Worm (Caenorhabditis elegans) whole organism, young adult: Measurements from ENCODE around the gene dyci-1.

Source experiments
- B0261.1 ChIP-seq: sonication (generic microtip); optimal IDR thresholded peaks from 2 replicates; lab custom pipeline; 2016; ENCODE audit warnings: mild to moderate bottlenecking, missing genetic modification characterization, moderate library complexity, missing compliant biosample characterization
- B0336.3 ChIP-seq: fragments of 200-800 bp; sonication (Bioruptor generic); IDR thresholded peaks from 2 replicates; pipeline ENCODE4 v1.3.6; 2022; ENCODE audit warnings: missing genetic modification characterization, missing compliant biosample characterization
- C06A6.2 ChIP-seq: fragments of 200-800 bp; sonication (Bioruptor generic); conservative IDR thresholded peaks from 2 replicates; pipeline ENCODE4 v1.3.6; 2022; ENCODE audit warnings: missing genetic modification characterization, missing compliant biosample characterization
- D2030.7 ChIP-seq: fragments of 200-800 bp; sonication (Bioruptor generic); IDR thresholded peaks from 2 replicates; pipeline ENCODE4 v1.3.6; 2022; ENCODE audit warnings: missing genetic modification reagents, missing genetic modification characterization, missing compliant biosample characterization
- F22D6.2 ChIP-seq: sonication (generic microtip); optimal IDR thresholded peaks from 2 replicates; lab custom pipeline; 2016; ENCODE audit warnings: mild to moderate bottlenecking, missing genetic modification characterization, missing compliant biosample characterization
- F39B2.1 ChIP-seq: fragments of 200-800 bp; sonication (Bioruptor generic); IDR thresholded peaks from 2 replicates; pipeline ENCODE4 v1.3.6; 2022; ENCODE audit warnings: missing genetic modification reagents, missing genetic modification characterization, missing compliant biosample characterization
- F57A8.1 ChIP-seq: fragments of 200-800 bp; sonication (Bioruptor generic); optimal IDR thresholded peaks from 2 replicates; lab custom pipeline; 2018; ENCODE audit warnings: mild to moderate bottlenecking, missing genetic modification characterization, moderate library complexity, missing compliant biosample characterization
- F57C9.4 ChIP-seq: sonication (generic microtip); optimal IDR thresholded peaks from 2 replicates; lab custom pipeline; 2017; ENCODE audit warnings: mild to moderate bottlenecking, missing genetic modification characterization, missing compliant biosample characterization
- K11D2.4 ChIP-seq: fragments of 200-800 bp; sonication (Bioruptor generic); IDR thresholded peaks from 2 replicates; pipeline ENCODE4 v1.3.6; 2022; ENCODE audit warnings: missing genetic modification reagents, missing genetic modification characterization, missing compliant biosample characterization
- T07F8.4 ChIP-seq: sonication (generic microtip); optimal IDR thresholded peaks from 2 replicates; lab custom pipeline; 2016; ENCODE audit warnings: mild to moderate bottlenecking, missing genetic modification characterization, moderate library complexity, missing compliant biosample characterization
- Y53F4B.3 ChIP-seq: fragments of 200-800 bp; sonication (Bioruptor generic); IDR thresholded peaks from 2 replicates; pipeline ENCODE4 v1.3.6; 2022; ENCODE audit warnings: missing genetic modification reagents, missing genetic modification characterization, missing compliant biosample characterization
- Y67H2A.10 ChIP-seq: fragments of 200-800 bp; sonication (Bioruptor generic); conservative IDR thresholded peaks from 2 replicates; pipeline ENCODE4 v1.3.6; 2022; ENCODE audit warnings: missing genetic modification reagents, missing genetic modification characterization, missing compliant biosample characterization
- aptf-2 ChIP-seq: fragments of 200-800 bp; sonication (Bioruptor generic); conservative IDR thresholded peaks from 2 replicates; pipeline ENCODE4 v1.3.6; 2022; ENCODE audit warnings: missing genetic modification reagents, missing genetic modification characterization, missing compliant biosample characterization
- athp-1 ChIP-seq: sonication (generic microtip); optimal IDR thresholded peaks from 2 replicates; lab custom pipeline; 2017; ENCODE audit warnings: mild to moderate bottlenecking, missing genetic modification characterization, missing compliant biosample characterization
- attf-6 ChIP-seq: fragments of 200-800 bp; sonication (Bioruptor generic); IDR thresholded peaks from 2 replicates; pipeline ENCODE4 v1.3.6; 2022; ENCODE audit warnings: missing genetic modification reagents, missing genetic modification characterization, missing compliant biosample characterization
- bed-1 ChIP-seq: fragments of 200-800 bp; sonication (Bioruptor generic); IDR thresholded peaks from 2 replicates; pipeline ENCODE4 v1.3.6; 2022; ENCODE audit warnings: missing genetic modification reagents, missing genetic modification characterization, missing compliant biosample characterization
- bed-2 ChIP-seq: fragments of 200-800 bp; sonication (Bioruptor generic); IDR thresholded peaks from 2 replicates; pipeline ENCODE4 v1.3.6; 2022; ENCODE audit warnings: missing genetic modification reagents, missing genetic modification characterization, missing compliant biosample characterization
- ccch-3 ChIP-seq: fragments of 200-800 bp; sonication (Bioruptor generic); optimal IDR thresholded peaks from 2 replicates; lab custom pipeline; 2018; ENCODE audit warnings: mild to moderate bottlenecking, missing genetic modification characterization, missing compliant biosample characterization
- cebp-2 ChIP-seq: fragments of 200-800 bp; sonication (Bioruptor generic); IDR thresholded peaks from 2 replicates; pipeline ENCODE4 v1.3.6; 2022; ENCODE audit warnings: missing genetic modification characterization, missing compliant biosample characterization
- ceh-100 ChIP-seq: fragments of 200-800 bp; sonication (Bioruptor generic); IDR thresholded peaks from 2 replicates; pipeline ENCODE4 v1.3.6; 2022; ENCODE audit warnings: missing genetic modification reagents, missing genetic modification characterization, missing compliant biosample characterization
- ceh-27 ChIP-seq: fragments of 200-800 bp; sonication (Bioruptor generic); optimal IDR thresholded peaks from 2 replicates; lab custom pipeline; 2018; ENCODE audit warnings: mild to moderate bottlenecking, missing genetic modification characterization, moderate library complexity, missing compliant biosample characterization
- ceh-40 ChIP-seq: fragments of 200-800 bp; sonication (Bioruptor generic); IDR thresholded peaks from 2 replicates; pipeline ENCODE4 v1.3.6; 2022; ENCODE audit warnings: missing genetic modification characterization, missing compliant biosample characterization
- ceh-91 ChIP-seq: fragments of 200-800 bp; sonication (Bioruptor generic); IDR thresholded peaks from 2 replicates; pipeline ENCODE4 v1.3.6; 2022; ENCODE audit warnings: missing genetic modification reagents, missing genetic modification characterization, missing compliant biosample characterization
- die-1 ChIP-seq: sonication (generic microtip); optimal IDR thresholded peaks from 2 replicates; lab custom pipeline; 2016; ENCODE audit warnings: missing genotype, mild to moderate bottlenecking, missing genetic modification characterization, missing compliant biosample characterization
- dox-1 ChIP-seq: fragments of 200-800 bp; sonication (Bioruptor generic); IDR thresholded peaks from 2 replicates; pipeline ENCODE4 v1.3.6; 2022; ENCODE audit warnings: missing genetic modification reagents, missing genetic modification characterization, missing compliant biosample characterization
- dpff-1 ChIP-seq: sonication (generic microtip); optimal IDR thresholded peaks from 2 replicates; lab custom pipeline; 2017; ENCODE audit warnings: mild to moderate bottlenecking, missing genetic modification characterization, missing compliant biosample characterization
- fkh-3 ChIP-seq: sonication (generic microtip); optimal IDR thresholded peaks from 2 replicates; lab custom pipeline; 2016; ENCODE audit warnings: mild to moderate bottlenecking, missing genetic modification characterization, missing compliant biosample characterization
- hlh-26 ChIP-seq: fragments of 200-800 bp; sonication (Bioruptor generic); conservative IDR thresholded peaks from 2 replicates; pipeline ENCODE4 v1.3.6; 2022; ENCODE audit warnings: missing genetic modification reagents, missing genetic modification characterization, missing compliant biosample characterization
- hsf-1 ChIP-seq: fragments of 200-800 bp; sonication (Bioruptor generic); IDR thresholded peaks from 2 replicates; pipeline ENCODE4 v1.3.6; 2022; ENCODE audit warnings: missing genetic modification reagents, missing genetic modification characterization, missing compliant biosample characterization
- lin-26 ChIP-seq: fragments of 200-800 bp; sonication (Bioruptor generic); IDR thresholded peaks from 2 replicates; pipeline ENCODE4 v1.3.6; 2022; ENCODE audit warnings: missing genetic modification reagents, missing genetic modification characterization, missing compliant biosample characterization
- lin-35 ChIP-seq, 3 experiments: fragments of 150-350 bp in 2 of 3; sonication (generic microtip) in 1 of 3; optimal IDR thresholded peaks; 2 replicates each; lab custom pipeline; 2014 to 2018; ENCODE audit warnings: missing biosample characterization in 3 of 3, missing genetic modification characterization in 3 of 3, missing genetic modification reagents in 3 of 3
- lin-40 ChIP-seq: sonication (generic microtip); optimal IDR thresholded peaks from 2 replicates; lab custom pipeline; 2016; ENCODE audit warnings: missing genetic modification characterization, mild to moderate bottlenecking, missing compliant biosample characterization, missing genotype, missing genetic modification reagents
- lin-54 ChIP-seq: fragments of 200-800 bp; sonication (Bioruptor generic); optimal IDR thresholded peaks from 2 replicates; lab custom pipeline; 2018; ENCODE audit warnings: mild to moderate bottlenecking, missing genetic modification characterization, missing compliant biosample characterization
- madf-3 ChIP-seq: fragments of 200-800 bp; sonication (Bioruptor generic); IDR thresholded peaks from 2 replicates; pipeline ENCODE4 v1.3.6; 2022; ENCODE audit warnings: missing genetic modification reagents, missing genetic modification characterization, missing compliant biosample characterization
- madf-8 ChIP-seq: fragments of 200-800 bp; sonication (Bioruptor generic); conservative IDR thresholded peaks from 2 replicates; pipeline ENCODE4 v1.3.6; 2022; ENCODE audit warnings: missing genetic modification reagents, missing genetic modification characterization, missing compliant biosample characterization
- mcd-1 ChIP-seq: fragments of 200-800 bp; sonication (Bioruptor generic); IDR thresholded peaks from 2 replicates; pipeline ENCODE4 v1.3.6; 2022; ENCODE audit warnings: missing genetic modification reagents, missing genetic modification characterization, missing compliant biosample characterization
- mel-28 ChIP-seq: sonication (generic microtip); optimal IDR thresholded peaks from 2 replicates; lab custom pipeline; 2016; ENCODE audit warnings: borderline replicate concordance, mild to moderate bottlenecking, missing genetic modification characterization, missing compliant biosample characterization
- nhr-80 ChIP-seq: sonication (generic microtip); optimal IDR thresholded peaks from 2 replicates; lab custom pipeline; 2016; ENCODE audit warnings: missing genetic modification characterization, missing compliant biosample characterization
- rcor-1 ChIP-seq: fragments of 200-800 bp; sonication (Bioruptor generic); IDR thresholded peaks from 2 replicates; pipeline ENCODE4 v1.3.6; 2022; ENCODE audit warnings: missing genetic modification reagents, missing genetic modification characterization, missing compliant biosample characterization
- sdz-38 ChIP-seq: sonication (generic microtip); optimal IDR thresholded peaks from 2 replicates; lab custom pipeline; 2016; ENCODE audit warnings: missing genotype, missing genetic modification characterization, missing compliant biosample characterization
- sea-2 ChIP-seq: fragments of 200-800 bp; sonication (Bioruptor generic); IDR thresholded peaks from 2 replicates; pipeline ENCODE4 v1.3.6; 2022; ENCODE audit warnings: missing genetic modification characterization, missing compliant biosample characterization
- snpc-1.3 ChIP-seq: sonication (generic microtip); optimal IDR thresholded peaks from 2 replicates; lab custom pipeline; 2017; ENCODE audit warnings: missing genetic modification characterization, mild to moderate bottlenecking, missing compliant biosample characterization, antibody characterized with exemption, moderate library complexity, missing genotype, missing genetic modification reagents; ENCODE audit not compliant: insufficient read depth
- tbx-9 ChIP-seq: sonication (generic microtip); optimal IDR thresholded peaks from 2 replicates; lab custom pipeline; 2016; ENCODE audit warnings: borderline replicate concordance, missing genetic modification characterization, inconsistent platforms, missing compliant biosample characterization
- tlf-1 ChIP-seq: fragments of 200-800 bp; sonication (Bioruptor generic); optimal IDR thresholded peaks from 2 replicates; lab custom pipeline; 2018; ENCODE audit warnings: mild to moderate bottlenecking, missing genetic modification characterization, missing compliant biosample characterization
- unc-62 ChIP-seq: fragments of 150-350 bp; optimal IDR thresholded peaks from 2 replicates; lab custom pipeline; 2014; ENCODE audit warnings: missing biosample characterization, missing genetic modification reagents, missing genetic modification characterization
- ztf-22 ChIP-seq: fragments of 200-800 bp; sonication (Bioruptor generic); optimal IDR thresholded peaks from 2 replicates; lab custom pipeline; 2018; ENCODE audit warnings: mild to moderate bottlenecking, missing genetic modification characterization, moderate library complexity, missing compliant biosample characterization
- ztf-25 ChIP-seq: fragments of 200-800 bp; sonication (Bioruptor generic); IDR thresholded peaks from 2 replicates; pipeline ENCODE4 v1.3.6; 2022; ENCODE audit warnings: missing genetic modification reagents, missing genetic modification characterization, missing compliant biosample characterization
- ztf-26 ChIP-seq: sonication (generic microtip); optimal IDR thresholded peaks from 2 replicates; lab custom pipeline; 2017; ENCODE audit warnings: missing genetic modification characterization, missing compliant biosample characterization
- ztf-6 ChIP-seq: fragments of 200-800 bp; sonication (Bioruptor generic); IDR thresholded peaks from 2 replicates; pipeline ENCODE4 v1.3.6; 2022; ENCODE audit warnings: missing genetic modification reagents, missing genetic modification characterization, missing compliant biosample characterization

The dyci-1 gene

ce11 chrIV:6756374-6756773, 28.7 kb downstream of the dyci-1 start (continued):
- TF ChIP-seq athp-1 (tag; lab: Kevin White, UChicago) (peak; percentile 92), lin-54 (GFP tag; lab: Kevin White, UChicago) (peak; percentile 93), madf-3 (GFP tag; lab: Robert Waterston, UW) (peak; percentile 93), snpc-1.3 (tag; lab: Kevin White, UChicago) (peak; percentile 91), fkh-3 (tag; lab: Kevin White, UChicago) (no peak), die-1 (tag; lab: Kevin White, UChicago) (peak; percentile 77), tlf-1 (GFP tag; lab: Kevin White, UChicago) (peak; percentile 91), dpff-1 (tag; lab: Kevin White, UChicago) (no peak), nhr-80 (peak; percentile 85), madf-8 (GFP tag; lab: Robert Waterston, UW) (peak; percentile 97), K11D2.4 (peak; percentile 82), sea-2 (GFP tag; lab: Robert Waterston, UW) (no peak), B0336.3 (peak; percentile 98), dox-1 (peak; percentile 98), mel-28 (tag; lab: Kevin White, UChicago) (peak; percentile 44), hlh-26 (GFP tag; lab: Robert Waterston, UW) (no peak), D2030.7 (GFP tag; lab: Robert Waterston, UW) (peak; percentile 96), ceh-40 (GFP tag; lab: Robert Waterston, UW) (0 out of 2 replicates have a peak, but pooled peaks have one; percentile 61), F57C9.4 (no peak), bed-1 (no peak), ztf-26 (tag; lab: Kevin White, UChicago) (no peak), mcd-1 (GFP tag; lab: Robert Waterston, UW) (peak; percentile 89), aptf-2 (GFP tag; lab: Robert Waterston, UW) (0 out of 2 replicates have a peak, but pooled peaks have one; percentile 67), lin-40 (tag; lab: Kevin White, UChicago) (peak; percentile 81), ccch-3 (no peak), rcor-1 (GFP tag; lab: Robert Waterston, UW) (peak; percentile 96), B0261.1 (tag; lab: Kevin White, UChicago) (peak; percentile 11), ceh-27 (GFP tag; lab: Kevin White, UChicago) (peak; percentile 79), Y67H2A.10 (GFP tag; lab: Robert Waterston, UW) (peak; percentile 80), F22D6.2 (peak; percentile 23), sdz-38 (no peak), ceh-91 (GFP tag; lab: Robert Waterston, UW) (peak; percentile 94), ztf-25 (GFP tag; lab: Robert Waterston, UW) (peak; percentile 88), bed-2 (GFP tag; lab: Robert Waterston, UW) (peak; percentile 66; the same call in 1 of the 2 replicates), ceh-100 (GFP tag; lab: Robert Waterston, UW) (peak; percentile 84), C06A6.2 (peak; percentile 73), unc-62 (GFP tag; lab: Kevin White, UChicago) (no peak), attf-6 (peak; percentile 90), Y53F4B.3 (GFP tag; lab: Robert Waterston, UW) (no peak; the same call in 1 of the 2 replicates), ztf-22 (GFP tag; lab: Kevin White, UChicago) (peak; percentile 60), hsf-1 (GFP tag; lab: Robert Waterston, UW) (peak; percentile 87), tbx-9 (tag; lab: Kevin White, UChicago) (no peak), cebp-2 (GFP tag; lab: Robert Waterston, UW) (0 out of 2 replicates have a peak, but pooled peaks have one; percentile 45), F57A8.1 (GFP tag; lab: Kevin White, UChicago) (no peak), lin-35 (GFP tag; optimal IDR thresholded peaks at IDR 0.05; lab: Kevin White, UChicago) (peak; percentile 40 to 92 (median 90)), F39B2.1 (GFP tag; lab: Robert Waterston, UW) (peak; percentile 39; the same call in 1 of the 2 replicates), ztf-6 (GFP tag; lab: Robert Waterston, UW) (no peak), T07F8.4 (tag; lab: Kevin White, UChicago) (peak; percentile 43), lin-26 (GFP tag; lab: Robert Waterston, UW) (peak; percentile 80; the same call in 1 of the 2 replicates)
